Fruit fly (Drosophila melanogaster): ENCODE data around the gene CG1943.

CG1943 gene

dm6 chr3R:7111206-7111858 lies 36.7 kb downstream of the CG1943 start:
- TF ChIP-seq kay (GFP tag; ENCODE audit: borderline replicate concordance) (no peak), CG7101 (tag; optimal IDR thresholded peaks at IDR 0.05) (no peak), cnc (optimal IDR thresholded peaks at IDR 0.05) (no peak), toe (GFP tag; optimal IDR thresholded peaks at IDR 0.05) (no peak)

dm6 chr3R:7112977-7113376 lies 38.3 kb downstream of the CG1943 start:
- TF ChIP-seq CG33017 (tag; optimal IDR thresholded peaks at IDR 0.05) (no peak), Crg-1 (GFP tag; optimal IDR thresholded peaks at IDR 0.05) (no peak), CG7101 (tag; optimal IDR thresholded peaks at IDR 0.05) (no peak), Hr96 (GFP tag; optimal IDR thresholded peaks at IDR 0.05) (no peak), kay (GFP tag; ENCODE audit: borderline replicate concordance) (no peak), Clk (GFP tag; optimal IDR thresholded peaks at IDR 0.05) (no peak), bab1 (GFP tag; optimal IDR thresholded peaks at IDR 0.05) (no peak), CG5204 (GFP tag; optimal IDR thresholded peaks at IDR 0.05) (no peak), ovo (GFP tag; optimal IDR thresholded peaks at IDR 0.05) (no peak), tj (GFP tag; optimal IDR thresholded peaks at IDR 0.05) (no peak), cic (GFP tag; optimal IDR thresholded peaks at IDR 0.05) (no peak), pad (GFP tag; optimal IDR thresholded peaks at IDR 0.05) (no peak), CG14711 (tag; optimal IDR thresholded peaks at IDR 0.05) (no peak), cnc (optimal IDR thresholded peaks at IDR 0.05) (no peak), CG11617 (GFP tag; optimal IDR thresholded peaks at IDR 0.05) (no peak), CG7045 (GFP tag; optimal IDR thresholded peaks at IDR 0.05) (no peak)

dm6 chr3R:7116511-7116910 lies 41.9 kb downstream of the CG1943 start:
- TF ChIP-seq tj (GFP tag; optimal IDR thresholded peaks at IDR 0.05) (no peak), Hr96 (GFP tag; optimal IDR thresholded peaks at IDR 0.05) (no peak), bab1 (GFP tag; optimal IDR thresholded peaks at IDR 0.05) (no peak), Mnt (GFP tag; optimal IDR thresholded peaks at IDR 0.05) (no peak), Clk (GFP tag; optimal IDR thresholded peaks at IDR 0.05) (no peak), CG5204 (GFP tag; optimal IDR thresholded peaks at IDR 0.05) (no peak), CG11617 (GFP tag; optimal IDR thresholded peaks at IDR 0.05) (no peak)

- TF ChIP-seq bab1 (GFP tag; optimal IDR thresholded peaks at IDR 0.05): no peak
- no peak for TF ChIP-seq toe (GFP tag; optimal IDR thresholded peaks at IDR 0.05)
- TF ChIP-seq cic (GFP tag; optimal IDR thresholded peaks at IDR 0.05): no peak
- no peak for TF ChIP-seq tj (GFP tag; optimal IDR thresholded peaks at IDR 0.05)
- TF ChIP-seq CG7101 (tag; optimal IDR thresholded peaks at IDR 0.05): no peak
- no peak for TF ChIP-seq cnc (optimal IDR thresholded peaks at IDR 0.05)
- TF ChIP-seq Hr96 (GFP tag; optimal IDR thresholded peaks at IDR 0.05): no peak
- no peak for TF ChIP-seq CG11617 (GFP tag; optimal IDR thresholded peaks at IDR 0.05)
These were observed 42.9 kb downstream of the CG1943 start, which contains the start of gene Mlp84B for dm6 chr3R:7117590-7117989. Gene Mlp84B, minus strand, starts transcription at chr3R:7117732.

- TF ChIP-seq CG5204 (GFP tag; optimal IDR thresholded peaks at IDR 0.05) (no peak), pad (GFP tag; optimal IDR thresholded peaks at IDR 0.05) (peak; percentile 99), tj (GFP tag; optimal IDR thresholded peaks at IDR 0.05) (peak; percentile 4), CG1620 (GFP tag; optimal IDR thresholded peaks at IDR 0.05) (no peak), ovo (GFP tag; optimal IDR thresholded peaks at IDR 0.05) (peak; percentile 96)
These were observed 47.8 kb downstream of the CG1943 start for dm6 chr3R:7122172-7123072.

- TF ChIP-seq CG7101 (tag; optimal IDR thresholded peaks at IDR 0.05): no peak
- TF ChIP-seq pad (GFP tag; optimal IDR thresholded peaks at IDR 0.05): peak; percentile 37
These were observed 48.5 kb downstream of the CG1943 start for dm6 chr3R:7123073-7123572.

- TF ChIP-seq tj (GFP tag; optimal IDR thresholded peaks at IDR 0.05): peak; percentile 88
- TF ChIP-seq toe (GFP tag; optimal IDR thresholded peaks at IDR 0.05): no peak
- no peak for TF ChIP-seq CG11617 (GFP tag; optimal IDR thresholded peaks at IDR 0.05)
- no peak for TF ChIP-seq CG7045 (GFP tag; optimal IDR thresholded peaks at IDR 0.05)
- TF ChIP-seq cnc (optimal IDR thresholded peaks at IDR 0.05): no peak
- TF ChIP-seq Mnt (GFP tag; optimal IDR thresholded peaks at IDR 0.05): peak; percentile 72
- TF ChIP-seq CG7101 (tag; optimal IDR thresholded peaks at IDR 0.05): no peak
- no peak for TF ChIP-seq Crg-1 (GFP tag; optimal IDR thresholded peaks at IDR 0.05)
- no peak for TF ChIP-seq Clk (GFP tag; optimal IDR thresholded peaks at IDR 0.05)
- no peak for TF ChIP-seq CG12768 (GFP tag; optimal IDR thresholded peaks at IDR 0.05)
- TF ChIP-seq cic (GFP tag; optimal IDR thresholded peaks at IDR 0.05): peak; percentile 87
- TF ChIP-seq ovo (GFP tag; optimal IDR thresholded peaks at IDR 0.05): no peak
- no peak for TF ChIP-seq pad (GFP tag; optimal IDR thresholded peaks at IDR 0.05)
- TF ChIP-seq kay (GFP tag; ENCODE audit: borderline replicate concordance): no peak
- TF ChIP-seq CG5204 (GFP tag; optimal IDR thresholded peaks at IDR 0.05): no peak
- TF ChIP-seq CG33017 (tag; optimal IDR thresholded peaks at IDR 0.05): no peak
- TF ChIP-seq CG14711 (tag; optimal IDR thresholded peaks at IDR 0.05): no peak
These were observed 49.0 kb downstream of the CG1943 start for dm6 chr3R:7123699-7124098.
